Fruit fly (Drosophila melanogaster) whole organism, pupa: Measurements from ENCODE around the gene Gclc.

Experiments
- CG10348 ChIP-seq: fragments of 200-800 bp; sonication (Bioruptor generic); IDR thresholded peaks from 2 replicates; pipeline ENCODE4 v1.3.6; 2022; ENCODE audit warnings: missing biosample characterization, missing genetic modification characterization
- CG12605 ChIP-seq: fragments of 200-800 bp; sonication (Bioruptor generic); IDR thresholded peaks from 2 replicates; pipeline ENCODE4 v1.3.6; 2022; ENCODE audit warnings: missing biosample characterization, missing genetic modification characterization
- CG13204 ChIP-seq: fragments of 200-800 bp; sonication (Bioruptor generic); optimal IDR thresholded peaks from 2 replicates; lab custom pipeline; 2018; ENCODE audit warnings: missing biosample characterization, mild to moderate bottlenecking, missing genetic modification characterization, moderate library complexity
- CG14655 ChIP-seq: fragments of 200-800 bp; sonication (Bioruptor generic); optimal IDR thresholded peaks from 3 replicates; lab custom pipeline; 2017; ENCODE audit warnings: mild to moderate bottlenecking, missing biosample characterization, missing genetic modification reagents, missing genetic modification characterization
- CG15710 ChIP-seq: fragments of 200-800 bp; sonication (Bioruptor generic); optimal IDR thresholded peaks from 2 replicates; lab custom pipeline; 2018; ENCODE audit warnings: missing biosample characterization, mild to moderate bottlenecking, missing genetic modification characterization, moderate library complexity
- CG17806 ChIP-seq: fragments of 200-800 bp; sonication (Bioruptor generic); optimal IDR thresholded peaks from 2 replicates; lab custom pipeline; 2018; ENCODE audit warnings: missing biosample characterization, mild to moderate bottlenecking, missing genetic modification characterization, moderate library complexity
- CG32121 ChIP-seq: fragments of 200-800 bp; sonication (Bioruptor generic); IDR thresholded peaks from 2 replicates; pipeline ENCODE4 v1.3.6; 2022; ENCODE audit warnings: missing biosample characterization, missing genetic modification characterization
- CG34367 ChIP-seq: fragments of 200-800 bp; sonication (Bioruptor generic); optimal IDR thresholded peaks from 2 replicates; lab custom pipeline; 2018; ENCODE audit warnings: missing biosample characterization, mild to moderate bottlenecking, missing genetic modification characterization
- CG4496 ChIP-seq: fragments of 200-800 bp; sonication (Bioruptor generic); IDR thresholded peaks from 3 replicates; pipeline ENCODE4 v1.3.6; 2022; ENCODE audit warnings: missing biosample characterization, missing genetic modification characterization
- CG8159 ChIP-seq: fragments of 200-800 bp; sonication (Bioruptor generic); optimal IDR thresholded peaks from 3 replicates; lab custom pipeline; 2018; ENCODE audit warnings: missing biosample characterization, mild to moderate bottlenecking, missing genetic modification characterization, moderate library complexity
- CG8301 ChIP-seq: fragments of 200-800 bp; sonication (Bioruptor generic); optimal IDR thresholded peaks from 2 replicates; lab custom pipeline; 2018; ENCODE audit warnings: missing biosample characterization, mild to moderate bottlenecking, missing genetic modification characterization
- CG9948 ChIP-seq: fragments of 200-800 bp; sonication (Bioruptor generic); optimal IDR thresholded peaks from 2 replicates; lab custom pipeline; 2018; ENCODE audit warnings: missing biosample characterization, mild to moderate bottlenecking, missing genetic modification characterization, moderate library complexity
- D1 ChIP-seq: fragments of 200-800 bp; sonication (Bioruptor generic); optimal IDR thresholded peaks from 2 replicates; lab custom pipeline; 2018; ENCODE audit warnings: missing biosample characterization, mild to moderate bottlenecking, missing genetic modification characterization, moderate library complexity
- EcR ChIP-seq: fragments of 200-800 bp; sonication (Bioruptor generic); optimal IDR thresholded peaks from 3 replicates; lab custom pipeline; 2019; ENCODE audit warnings: missing biosample characterization, missing genetic modification characterization, mild to moderate bottlenecking, moderate library complexity, missing genetic modification reagents
- Ets98B ChIP-seq: fragments of 200-800 bp; sonication (Bioruptor generic); IDR thresholded peaks from 2 replicates; pipeline ENCODE4 v1.3.6; 2022; ENCODE audit warnings: missing biosample characterization, missing genetic modification characterization
- Pif1A ChIP-seq: fragments of 200-800 bp; sonication (Bioruptor generic); optimal IDR thresholded peaks from 3 replicates; lab custom pipeline; 2016; ENCODE audit warnings: missing biosample characterization, missing genetic modification characterization
- Pif1B ChIP-seq: fragments of 200-800 bp; sonication (Bioruptor generic); optimal IDR thresholded peaks from 3 replicates; lab custom pipeline; 2016; ENCODE audit warnings: missing biosample characterization, missing genetic modification characterization
- Snoo ChIP-seq: fragments of 200-800 bp; sonication (Bioruptor generic); optimal IDR thresholded peaks from 3 replicates; lab custom pipeline; 2017; ENCODE audit warnings: missing biosample characterization, mild to moderate bottlenecking, missing genetic modification characterization, inconsistent platforms
- fd96Ca ChIP-seq: fragments of 200-800 bp; sonication (Bioruptor generic); IDR thresholded peaks from 3 replicates; pipeline ENCODE4 v1.3.6; 2022; ENCODE audit warnings: missing biosample characterization, missing genetic modification characterization
- gl ChIP-seq: fragments of 200-800 bp; sonication (Bioruptor generic); optimal IDR thresholded peaks from 2 replicates; lab custom pipeline; 2018; ENCODE audit warnings: missing biosample characterization, mild to moderate bottlenecking, missing genetic modification characterization
- rn ChIP-seq: fragments of 200-800 bp; sonication (Bioruptor generic); IDR thresholded peaks from 2 replicates; pipeline ENCODE4 v1.3.6; 2022; ENCODE audit warnings: missing biosample characterization, missing genetic modification characterization

The Gclc gene

dm6 chrX:8131693-8132313, 15.9 kb upstream of the Gclc start, which contains the start of gene CG10958:
Gene CG10958, plus strand, starts transcription at chrX:8132285.
- peak; percentile 63 for TF ChIP-seq Pif1B (GFP tag; lab: Kevin White, UChicago)
- TF ChIP-seq CG8159 (tag; lab: Kevin White, UChicago) = no peak
- TF ChIP-seq CG15710 (tag; lab: Kevin White, UChicago) = peak; percentile 20
- no peak for TF ChIP-seq D1
- TF ChIP-seq Snoo (tag; lab: Kevin White, UChicago) = peak; percentile 10
- TF ChIP-seq CG12605 (GFP tag; lab: Robert Waterston, UW) = 0 out of 2 replicates have a peak, but pooled peaks have one; percentile 15
- no peak for TF ChIP-seq CG10348 (GFP tag; lab: Robert Waterston, UW)
- TF ChIP-seq EcR (GFP tag; lab: Kevin White, UChicago) = peak; percentile 4
- peak; percentile 28 for TF ChIP-seq CG9948 (tag; lab: Kevin White, UChicago)
- TF ChIP-seq CG32121 (GFP tag; lab: Robert Waterston, UW) = peak; percentile 54
- TF ChIP-seq CG4496 (GFP tag; lab: Robert Waterston, UW) = peak; percentile 54
- no peak for TF ChIP-seq rn (GFP tag; lab: Robert Waterston, UW)
- TF ChIP-seq CG17806 = peak; percentile 40
- no peak for TF ChIP-seq CG34367
- peak; percentile 48; the same call in 2 of the 3 replicates for TF ChIP-seq fd96Ca (GFP tag; lab: Robert Waterston, UW)
- peak; percentile 42; the same call in 1 of the 2 replicates for TF ChIP-seq Ets98B (GFP tag; lab: Robert Waterston, UW)

dm6 chrX:8129204-8129997, 13.5 kb upstream of the Gclc start, which contains the start of gene CG2116:
Gene CG2116, plus strand, starts transcription at chrX:8129812.
- TF ChIP-seq CG4496 (GFP tag; lab: Robert Waterston, UW) (peak; percentile 47; the same call in 1 of the 3 replicates), fd96Ca (GFP tag; lab: Robert Waterston, UW) (no peak)

dm6 chrX:8128133-8128532, 12.2 kb upstream of the Gclc start:
- TF ChIP-seq CG15710 (tag; lab: Kevin White, UChicago) (no peak), CG17806 (no peak), Pif1B (GFP tag; lab: Kevin White, UChicago) (no peak), CG34367 (no peak), CG9948 (tag; lab: Kevin White, UChicago) (no peak), gl (no peak), CG12605 (GFP tag; lab: Robert Waterston, UW) (no peak), CG10348 (GFP tag; lab: Robert Waterston, UW) (no peak), CG8301 (tag; lab: Kevin White, UChicago) (no peak), Ets98B (GFP tag; lab: Robert Waterston, UW) (no peak), D1 (no peak), CG13204 (GFP tag; lab: Kevin White, UChicago) (no peak), EcR (GFP tag; lab: Kevin White, UChicago) (no peak), rn (GFP tag; lab: Robert Waterston, UW) (no peak), Pif1A (GFP tag; lab: Kevin White, UChicago) (no peak), fd96Ca (GFP tag; lab: Robert Waterston, UW) (no peak), Snoo (tag; lab: Kevin White, UChicago) (no peak), CG14655 (no peak), CG8159 (tag; lab: Kevin White, UChicago) (no peak)

dm6 chrX:8126149-8126548, 10.2 kb upstream of the Gclc start:
- TF ChIP-seq CG12605 (GFP tag; lab: Robert Waterston, UW) (no peak), Pif1B (GFP tag; lab: Kevin White, UChicago) (no peak), Snoo (tag; lab: Kevin White, UChicago) (no peak), fd96Ca (GFP tag; lab: Robert Waterston, UW) (peak; percentile 42; the same call in 1 of the 3 replicates), CG4496 (GFP tag; lab: Robert Waterston, UW) (no peak), CG9948 (tag; lab: Kevin White, UChicago) (no peak), CG34367 (no peak), rn (GFP tag; lab: Robert Waterston, UW) (no peak), CG8301 (tag; lab: Kevin White, UChicago) (peak; percentile 28), Ets98B (GFP tag; lab: Robert Waterston, UW) (peak; percentile 30), CG15710 (tag; lab: Kevin White, UChicago) (no peak)
- TF ChIP-seq, all 21 proteins: peak for 3

dm6 chrX:8125224-8125649, 9.3 kb upstream of the Gclc start:
- TF ChIP-seq CG9948 (tag; lab: Kevin White, UChicago) (no peak), CG10348 (GFP tag; lab: Robert Waterston, UW) (no peak), Snoo (tag; lab: Kevin White, UChicago) (no peak), D1 (no peak), CG12605 (GFP tag; lab: Robert Waterston, UW) (no peak), fd96Ca (GFP tag; lab: Robert Waterston, UW) (no peak), Ets98B (GFP tag; lab: Robert Waterston, UW) (0 out of 2 replicates have a peak, but pooled peaks have one; percentile 13), Pif1B (GFP tag; lab: Kevin White, UChicago) (no peak), CG8159 (tag; lab: Kevin White, UChicago) (no peak), CG32121 (GFP tag; lab: Robert Waterston, UW) (peak; percentile 24; the same call in 1 of the 2 replicates), CG4496 (GFP tag; lab: Robert Waterston, UW) (0 out of 3 replicates have a peak, but pooled peaks have one; percentile 37), CG13204 (GFP tag; lab: Kevin White, UChicago) (no peak), CG15710 (tag; lab: Kevin White, UChicago) (no peak), CG8301 (tag; lab: Kevin White, UChicago) (peak; percentile 8), CG34367 (no peak), gl (no peak), EcR (GFP tag; lab: Kevin White, UChicago) (no peak), Pif1A (GFP tag; lab: Kevin White, UChicago) (no peak), CG17806 (no peak), CG14655 (peak; percentile 45), rn (GFP tag; lab: Robert Waterston, UW) (0 out of 2 replicates have a peak, but pooled peaks have one; percentile 15)
- TF ChIP-seq, all 21 proteins: peak for 6
